Worm (Caenorhabditis elegans): ENCODE results near the gene F46B3.15.

The F46B3.15 gene

DNA sequence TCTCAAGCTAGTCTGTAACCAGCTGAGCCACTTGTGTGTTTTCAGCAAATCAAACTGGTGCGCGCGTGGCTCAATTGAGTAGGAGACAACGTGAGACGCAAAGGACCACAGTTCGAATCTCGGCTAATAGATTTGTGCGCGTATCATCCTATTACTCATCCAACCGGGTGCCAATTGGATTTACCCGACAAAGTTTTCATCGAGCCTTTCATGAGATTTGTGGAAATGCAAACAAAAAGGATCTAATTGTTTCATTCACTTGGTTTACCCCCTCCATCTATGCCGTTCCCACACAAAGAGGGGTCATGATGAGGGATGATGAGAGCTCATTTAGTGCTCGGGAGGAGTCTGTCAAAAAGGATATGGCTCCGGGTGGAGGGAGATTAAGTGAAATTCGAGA is 21.7 kb upstream of the F46B3.15 start:
- no peak for TF ChIP-seq lsy-12 (tag; optimal IDR thresholded peaks at IDR 0.05)
- TF ChIP-seq ztf-4 (tag; optimal IDR thresholded peaks at IDR 0.05) = no peak
- no peak for TF ChIP-seq ceh-9 (tag; optimal IDR thresholded peaks at IDR 0.05)
- TF ChIP-seq fkh-10 (GFP tag; optimal IDR thresholded peaks at IDR 0.05) = no peak
- TF ChIP-seq nhr-25 (tag; optimal IDR thresholded peaks at IDR 0.05) = no peak
- no peak for TF ChIP-seq nhr-12 (tag; optimal IDR thresholded peaks at IDR 0.05)
- TF ChIP-seq nhr-23 (tag; optimal IDR thresholded peaks at IDR 0.05) = no peak
- TF ChIP-seq lin-15B (tag; optimal IDR thresholded peaks at IDR 0.05) = no peak
- no peak for TF ChIP-seq fos-1 (tag; optimal IDR thresholded peaks at IDR 0.05)
- no peak for TF ChIP-seq nhr-28 (tag; optimal IDR thresholded peaks at IDR 0.05)
- no peak for TF ChIP-seq nhr-77 (tag; optimal IDR thresholded peaks at IDR 0.05)
- TF ChIP-seq egl-5 (tag; optimal IDR thresholded peaks at IDR 0.05) = no peak
- no peak for TF ChIP-seq R02D3.7 (tag; optimal IDR thresholded peaks at IDR 0.05)
- no peak for TF ChIP-seq mdl-1 (tag; optimal IDR thresholded peaks at IDR 0.05)
- TF ChIP-seq eor-1 (tag; optimal IDR thresholded peaks at IDR 0.05) = no peak
- no peak for TF ChIP-seq ceh-28 (tag; optimal IDR thresholded peaks at IDR 0.05)

DNA sequence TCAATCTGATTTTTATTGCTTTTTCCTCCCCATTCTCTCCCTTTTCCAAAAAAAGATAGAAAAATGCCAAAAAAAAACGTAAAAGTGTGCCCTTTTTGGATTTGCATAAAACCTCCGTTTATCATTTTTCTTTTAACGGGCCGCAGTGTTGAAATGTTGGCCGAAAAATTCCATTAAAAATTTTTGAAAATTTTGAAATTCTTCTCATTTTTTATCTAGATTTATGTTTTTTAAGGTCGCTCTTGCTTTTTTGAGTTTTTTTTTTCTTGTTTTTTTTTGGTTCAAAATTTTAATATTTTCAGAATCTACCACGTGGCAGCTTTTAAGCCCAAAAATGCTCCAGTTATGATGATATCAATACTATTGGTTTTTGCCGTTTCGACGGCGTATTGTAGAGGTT is 20.8 kb upstream of the F46B3.15 start, which contains the start of gene mnr-1:
TSS of gene mnr-1 (plus strand) at position 301 of the 400 bp plus-strand sequence.
- TF ChIP-seq egl-5 (tag; optimal IDR thresholded peaks at IDR 0.05) (no peak), nhr-237 (tag; optimal IDR thresholded peaks at IDR 0.05) (no peak), snpc-4 (tag; optimal IDR thresholded peaks at IDR 0.05) (no peak), nfya-1 (tag; optimal IDR thresholded peaks at IDR 0.05; ENCODE audit: insufficient read depth) (no peak), mml-1 (tag; optimal IDR thresholded peaks at IDR 0.05) (no peak), lin-15B (tag; optimal IDR thresholded peaks at IDR 0.05) (no peak)

DNA sequence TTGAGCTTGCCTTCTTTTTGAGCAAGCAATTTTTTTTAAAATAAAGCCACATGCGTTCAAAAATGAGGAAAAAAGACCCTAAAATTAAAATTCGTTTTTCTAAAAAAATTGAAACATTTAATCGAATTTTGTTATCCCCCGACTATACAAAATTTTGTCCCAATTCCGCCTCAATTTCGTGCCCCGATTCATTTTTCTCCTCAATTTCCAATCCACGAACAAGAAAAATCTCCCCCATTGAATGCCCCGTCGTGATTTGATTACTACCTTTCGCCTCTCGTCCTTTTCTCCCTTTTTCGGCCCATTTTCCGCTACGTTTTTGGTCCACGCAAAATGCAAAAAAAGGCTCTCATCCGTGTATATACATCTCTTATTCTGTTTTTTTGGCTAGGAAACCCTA is 18.4 kb upstream of the F46B3.15 start:
- TF ChIP-seq lin-15B (tag; optimal IDR thresholded peaks at IDR 0.05) (no peak), nhr-76 (tag; optimal IDR thresholded peaks at IDR 0.05) (no peak), aly-2 (tag; optimal IDR thresholded peaks at IDR 0.05) (no peak), egl-5 (tag; optimal IDR thresholded peaks at IDR 0.05) (no peak), ztf-4 (tag; optimal IDR thresholded peaks at IDR 0.05) (no peak), ceh-16 (tag; optimal IDR thresholded peaks at IDR 0.05) (no peak), ceh-28 (tag; optimal IDR thresholded peaks at IDR 0.05) (no peak), nhr-28 (tag; optimal IDR thresholded peaks at IDR 0.05) (no peak), nhr-43 (tag; optimal IDR thresholded peaks at IDR 0.05; ENCODE audit: poor library complexity, severe bottlenecking) (no peak), sea-2 (GFP tag; optimal IDR thresholded peaks at IDR 0.05) (no peak)

- TF ChIP-seq nhr-23 (tag; optimal IDR thresholded peaks at IDR 0.05) = no peak
- no peak for TF ChIP-seq nhr-237 (tag; optimal IDR thresholded peaks at IDR 0.05)
- peak in 2 of 3 experiments; percentile 66 to 82 for TF ChIP-seq elt-3 (tag; optimal IDR thresholded peaks at IDR 0.05)
- no peak for TF ChIP-seq skn-1 (tag; optimal IDR thresholded peaks at IDR 0.05)
- TF ChIP-seq nhr-25 (tag; optimal IDR thresholded peaks at IDR 0.05) = peak; percentile 63
- TF ChIP-seq nhr-77 (tag; optimal IDR thresholded peaks at IDR 0.05) = no peak
- no peak for TF ChIP-seq sea-2 (GFP tag; optimal IDR thresholded peaks at IDR 0.05)
These were observed 15.3 kb upstream of the F46B3.15 start for ce11 chrV:20648868-20649267.

ce11 chrV:20645479-20645878 is 12.0 kb upstream of the F46B3.15 start:
- TF ChIP-seq eor-1 (tag; optimal IDR thresholded peaks at IDR 0.05) (no peak), ceh-9 (tag; optimal IDR thresholded peaks at IDR 0.05) (no peak), nhr-237 (tag; optimal IDR thresholded peaks at IDR 0.05) (no peak), tbx-2 (tag; optimal IDR thresholded peaks at IDR 0.05) (no peak), fkh-2 (tag; optimal IDR thresholded peaks at IDR 0.05) (no peak), lin-39 (tag; optimal IDR thresholded peaks at IDR 0.05) (no peak), ama-1 (optimal IDR thresholded peaks at IDR 0.05) (no peak), egl-27 (tag; optimal IDR thresholded peaks at IDR 0.05) (no peak), elt-3 (tag; optimal IDR thresholded peaks at IDR 0.05) (no peak), ztf-11 (tag; optimal IDR thresholded peaks at IDR 0.05) (no peak), elt-2 (tag; optimal IDR thresholded peaks at IDR 0.05) (no peak), daf-12 (tag; optimal IDR thresholded peaks at IDR 0.05) (no peak), nhr-67 (tag; optimal IDR thresholded peaks at IDR 0.05) (no peak), nhr-28 (tag; optimal IDR thresholded peaks at IDR 0.05) (no peak), aly-2 (tag; optimal IDR thresholded peaks at IDR 0.05) (no peak)
